Worm (Caenorhabditis elegans) whole organism, early embryonic: ENCODE measurements around the gene sem-5.

ENCODE experiments used
- B0310.2 ChIP-seq: sonication (generic microtip); optimal IDR thresholded peaks from 2 replicates; lab custom pipeline; 2016; ENCODE audit warnings: mild to moderate bottlenecking, missing genetic modification characterization, missing compliant biosample characterization
- aly-1 ChIP-seq: sonication (generic microtip); optimal IDR thresholded peaks from 2 replicates; lab custom pipeline; 2016; ENCODE audit warnings: missing genetic modification characterization, missing compliant biosample characterization
- ama-1 ChIP-seq: fragments of 150-350 bp; optimal IDR thresholded peaks from 2 replicates; lab custom pipeline; 2014
- ceh-36 ChIP-seq: sonication (generic microtip); optimal IDR thresholded peaks from 2 replicates; lab custom pipeline; 2016; ENCODE audit warnings: missing genetic modification characterization, inconsistent platforms, missing compliant biosample characterization
- flt-1 ChIP-seq: fragments of 200-800 bp; sonication (Bioruptor generic); IDR thresholded peaks from 2 replicates; pipeline ENCODE4 v1.3.6; 2022; ENCODE audit warnings: missing genetic modification characterization, missing compliant biosample characterization
- hmbx-1 ChIP-seq: sonication (generic microtip); optimal IDR thresholded peaks from 2 replicates; lab custom pipeline; 2016; ENCODE audit warnings: mild to moderate bottlenecking, missing genetic modification characterization, missing compliant biosample characterization
- scrt-1 ChIP-seq: fragments of 200-800 bp; sonication (Bioruptor generic); IDR thresholded peaks from 2 replicates; pipeline ENCODE4 v1.3.6; 2022; ENCODE audit warnings: missing genetic modification characterization, missing compliant biosample characterization
- sea-1 ChIP-seq: fragments of 200-800 bp; sonication (Bioruptor generic); conservative IDR thresholded peaks from 2 replicates; pipeline ENCODE4 v1.3.6; 2022; ENCODE audit warnings: missing genetic modification characterization, missing compliant biosample characterization
- tbx-37 ChIP-seq: fragments of 200-800 bp; sonication (Bioruptor generic); conservative IDR thresholded peaks from 2 replicates; pipeline ENCODE4 v1.3.6; 2022; ENCODE audit warnings: missing genetic modification reagents, missing genetic modification characterization, missing compliant biosample characterization
- tra-4 ChIP-seq: sonication (generic microtip); optimal IDR thresholded peaks from 2 replicates; lab custom pipeline; 2017; ENCODE audit warnings: missing genetic modification characterization, missing compliant biosample characterization

- TF ChIP-seq hmbx-1 (tag; lab: Kevin White, UChicago): no peak
- no peak for TF ChIP-seq aly-1
- TF ChIP-seq sea-1 (GFP tag; lab: Robert Waterston, UW): no peak
- TF ChIP-seq ceh-36 (tag; lab: Kevin White, UChicago): no peak
- no peak for TF ChIP-seq ama-1 (lab: Kevin White, UChicago)
- TF ChIP-seq scrt-1 (GFP tag; lab: Robert Waterston, UW): no peak
- TF ChIP-seq B0310.2 (tag; lab: Kevin White, UChicago): no peak
- no peak for TF ChIP-seq flt-1
- no peak for TF ChIP-seq tbx-37 (GFP tag; lab: Robert Waterston, UW)
- no peak for TF ChIP-seq tra-4 (tag; lab: Kevin White, UChicago)
Observed at ce11 chrX:7997968-7998367, 36.4 kb upstream of the sem-5 start, which contains the start of gene sdpn-1.
